Worm (Caenorhabditis elegans): ENCODE results near the gene B0310.1.

- TF ChIP-seq ceh-82 (tag; optimal IDR thresholded peaks at IDR 0.05) (no peak), vab-7 (GFP tag; IDR thresholded peaks at IDR 0.05) (no peak), aly-2 (tag; optimal IDR thresholded peaks at IDR 0.05) (no peak), hlh-11 (tag; optimal IDR thresholded peaks at IDR 0.05) (no peak), pqm-1 (tag; optimal IDR thresholded peaks at IDR 0.05) (no peak), snpc-4 (tag; optimal IDR thresholded peaks at IDR 0.05) (no peak), lsy-2 (tag; optimal IDR thresholded peaks at IDR 0.05) (no peak), unc-62 (GFP tag; optimal IDR thresholded peaks at IDR 0.05 in 1 of 2) (peak in 1 of 2 experiments; percentile 99), unc-62 (tag; optimal IDR thresholded peaks at IDR 0.05) (no peak), lin-29 (GFP tag; IDR thresholded peaks at IDR 0.05) (no peak), unc-130 (GFP tag; optimal IDR thresholded peaks at IDR 0.05) (no peak), dmd-6 (GFP tag; IDR thresholded peaks at IDR 0.05) (no peak)
These were observed 25.6 kb upstream of the B0310.1 start for ce11 chrX:467338-467823.
